Fruit fly (Drosophila melanogaster) whole organism, embryonic: Measurements from ENCODE around the gene CG46397.

ENCODE experiments used
- Asciz ChIP-seq: fragments of 200-800 bp; sonication (Bioruptor generic); optimal IDR thresholded peaks from 2 replicates; lab custom pipeline; 2017; ENCODE audit warnings: missing biosample characterization, mild to moderate bottlenecking, missing genetic modification characterization, missing genetic modification reagents
- Atf-2 ChIP-seq: fragments of 200-800 bp; sonication (Bioruptor generic); optimal IDR thresholded peaks from 2 replicates; lab custom pipeline; 2016; ENCODE audit warnings: missing biosample characterization, missing genetic modification characterization
- CG11504 ChIP-seq: fragments of 200-800 bp; sonication (Bioruptor generic); optimal IDR thresholded peaks from 3 replicates; lab custom pipeline; 2019; ENCODE audit warnings: missing biosample characterization, mild to moderate bottlenecking, missing genetic modification characterization, moderate library complexity
- CG12391 ChIP-seq: fragments of 200-800 bp; sonication (Bioruptor generic); optimal IDR thresholded peaks from 3 replicates; lab custom pipeline; 2018; ENCODE audit warnings: missing biosample characterization, mild to moderate bottlenecking, missing genetic modification characterization, moderate library complexity
- CG14441 ChIP-seq: fragments of 200-800 bp; sonication (Bioruptor generic); IDR thresholded peaks from 2 replicates; pipeline ENCODE4 v1.3.6; 2022; ENCODE audit warnings: missing biosample characterization, missing genetic modification characterization
- CG1647 ChIP-seq: fragments of 200-800 bp; sonication (Bioruptor generic); optimal IDR thresholded peaks from 3 replicates; lab custom pipeline; 2016; ENCODE audit warnings: missing biosample characterization, missing genetic modification characterization
- CG17186 ChIP-seq: fragments of 200-800 bp; sonication (Bioruptor generic); optimal IDR thresholded peaks from 3 replicates; lab custom pipeline; 2017; ENCODE audit warnings: missing biosample characterization, missing genetic modification reagents, missing genetic modification characterization
- CG30403 ChIP-seq: fragments of 200-800 bp; sonication (Bioruptor generic); optimal IDR thresholded peaks from 3 replicates; lab custom pipeline; 2016; ENCODE audit warnings: missing biosample characterization, missing genetic modification characterization
- CG31441 ChIP-seq: fragments of 200-800 bp; sonication (Bioruptor generic); IDR thresholded peaks from 2 replicates; pipeline ENCODE4 v1.3.6; 2022; ENCODE audit warnings: missing biosample characterization, missing genetic modification characterization
- CG34422 ChIP-seq: fragments of 200-800 bp; sonication (Bioruptor generic); IDR thresholded peaks from 3 replicates; pipeline ENCODE4 v1.3.6; 2022; ENCODE audit warnings: missing biosample characterization, missing genetic modification characterization
- CG4854 ChIP-seq: fragments of 200-800 bp; sonication (Bioruptor generic); optimal IDR thresholded peaks from 2 replicates; lab custom pipeline; 2016; ENCODE audit warnings: missing biosample characterization, missing genetic modification characterization, inconsistent platforms
- CG7372 ChIP-seq: fragments of 200-800 bp; sonication (Bioruptor generic); IDR thresholded peaks from 2 replicates; pipeline ENCODE4 v1.3.6; 2022; ENCODE audit warnings: missing biosample characterization, missing genetic modification characterization
- CG7839 ChIP-seq: fragments of 200-800 bp; sonication (Bioruptor generic); optimal IDR thresholded peaks from 3 replicates; lab custom pipeline; 2018; ENCODE audit warnings: missing biosample characterization, mild to moderate bottlenecking, missing genetic modification characterization, moderate library complexity
- CG7963 ChIP-seq: fragments of 200-800 bp; sonication (Bioruptor generic); IDR thresholded peaks from 3 replicates; pipeline ENCODE4 v1.3.6; 2022; ENCODE audit warnings: missing biosample characterization, missing genetic modification characterization; ENCODE audit not compliant: partially characterized antibody
- CG7987 ChIP-seq: fragments of 200-800 bp; sonication (Bioruptor generic); optimal IDR thresholded peaks from 2 replicates; lab custom pipeline; 2018; ENCODE audit warnings: missing biosample characterization, mild to moderate bottlenecking, missing genetic modification characterization, moderate library complexity
- CG8359 ChIP-seq: fragments of 200-800 bp; sonication (Bioruptor generic); optimal IDR thresholded peaks from 2 replicates; lab custom pipeline; 2017; ENCODE audit warnings: missing biosample characterization, mild to moderate bottlenecking, missing genetic modification characterization, borderline replicate concordance
- Camta ChIP-seq: fragments of 200-800 bp; sonication (Bioruptor generic); optimal IDR thresholded peaks from 2 replicates; lab custom pipeline; 2016; ENCODE audit warnings: missing biosample characterization, missing genetic modification characterization
- Dbx ChIP-seq: fragments of 200-800 bp; sonication (Bioruptor generic); IDR thresholded peaks from 3 replicates; pipeline ENCODE4 v1.3.6; 2022; ENCODE audit warnings: missing biosample characterization, missing genetic modification characterization
- Ets65A ChIP-seq: fragments of 200-800 bp; sonication (Bioruptor generic); peaks from one replicate; lab custom pipeline; 2016; ENCODE audit warnings: missing biosample characterization, missing genetic modification characterization
- MBD-R2 ChIP-seq: fragments of 200-800 bp; sonication (Bioruptor generic); IDR thresholded peaks from 2 replicates; pipeline ENCODE4 v1.3.6; 2022; ENCODE audit warnings: missing biosample characterization, missing genetic modification characterization
- Mad ChIP-seq: fragments of 200-800 bp; sonication (Bioruptor generic); optimal IDR thresholded peaks from 2 replicates; lab custom pipeline; 2016; ENCODE audit warnings: missing biosample characterization, missing genetic modification characterization
- Nf-YA ChIP-seq: fragments of 200-800 bp; sonication (Bioruptor generic); IDR thresholded peaks from 2 replicates; pipeline ENCODE4 v1.3.6; 2022; ENCODE audit warnings: missing biosample characterization, missing genetic modification characterization
- Nf-YB ChIP-seq: fragments of 200-800 bp; sonication (Bioruptor generic); optimal IDR thresholded peaks from 3 replicates; lab custom pipeline; 2019; ENCODE audit warnings: missing biosample characterization, mild to moderate bottlenecking, missing genetic modification characterization, moderate library complexity
- Poxn ChIP-seq: fragments of 200-800 bp; sonication (Bioruptor generic); IDR thresholded peaks from 2 replicates; pipeline ENCODE4 v1.3.6; 2022; ENCODE audit warnings: missing biosample characterization, missing genetic modification characterization
- Scr ChIP-seq: fragments of 200-800 bp; sonication (Bioruptor generic); IDR thresholded peaks from 2 replicates; pipeline ENCODE4 v1.3.6; 2022; ENCODE audit warnings: missing biosample characterization, missing genetic modification characterization; ENCODE audit not compliant: partially characterized antibody
- Ssrp ChIP-seq: fragments of 200-800 bp; sonication (Bioruptor generic); optimal IDR thresholded peaks from 2 replicates; lab custom pipeline; 2018; ENCODE audit warnings: missing biosample characterization, mild to moderate bottlenecking, missing genetic modification characterization, moderate library complexity
- Tbp ChIP-seq: fragments of >200 bp; optimal IDR thresholded peaks from 2 replicates; lab custom pipeline; 2018; ENCODE audit warnings: missing biosample characterization, missing genetic modification characterization
- ab ChIP-seq: fragments of 200-800 bp; sonication (Bioruptor generic); optimal IDR thresholded peaks from 2 replicates; lab custom pipeline; 2016; ENCODE audit warnings: missing biosample characterization, missing genetic modification characterization
- abd-A ChIP-seq: fragments of 200-800 bp; sonication (Bioruptor generic); optimal IDR thresholded peaks from 3 replicates; lab custom pipeline; 2019; ENCODE audit warnings: missing biosample characterization, mild to moderate bottlenecking, missing genetic modification characterization, moderate library complexity
- ap ChIP-seq: fragments of 200-800 bp; sonication (Bioruptor generic); IDR thresholded peaks from 2 replicates; pipeline ENCODE4 v1.3.6; 2022; ENCODE audit warnings: missing biosample characterization, missing genetic modification characterization
- bowl ChIP-seq: fragments of 200-800 bp; sonication (Bioruptor generic); IDR thresholded peaks from 2 replicates; pipeline ENCODE4 v1.3.6; 2022; ENCODE audit warnings: missing biosample characterization, missing genetic modification characterization
- btn ChIP-seq: fragments of 200-800 bp; sonication (Bioruptor generic); optimal IDR thresholded peaks from 2 replicates; lab custom pipeline; 2016; ENCODE audit warnings: missing biosample characterization, missing genetic modification characterization
- crp ChIP-seq, 2 experiments: fragments of 200-800 bp; sonication (Bioruptor generic); optimal IDR thresholded peaks; 2 replicates in 1 of 2; 3 replicates in 1 of 2; lab custom pipeline; 2017; ENCODE audit warnings: missing biosample characterization in 2 of 2, missing genetic modification characterization in 2 of 2, mild to moderate bottlenecking in 1 of 2, moderate library complexity in 1 of 2
- dm ChIP-seq: fragments of 200-800 bp; sonication (Bioruptor generic); optimal IDR thresholded peaks from 3 replicates; lab custom pipeline; 2016; ENCODE audit warnings: missing biosample characterization, missing genetic modification characterization
- fd3F ChIP-seq: fragments of 200-800 bp; sonication (Bioruptor generic); optimal IDR thresholded peaks from 2 replicates; lab custom pipeline; 2018; ENCODE audit warnings: missing biosample characterization, mild to moderate bottlenecking, missing genetic modification characterization, moderate library complexity
- fru ChIP-seq: fragments of >200 bp; optimal IDR thresholded peaks from 2 replicates; lab custom pipeline; 2017
- gsb-n ChIP-seq: fragments of 200-800 bp; sonication (Bioruptor generic); optimal IDR thresholded peaks from 3 replicates; lab custom pipeline; 2018; ENCODE audit warnings: missing biosample characterization, mild to moderate bottlenecking, missing genetic modification characterization
- gt ChIP-seq: fragments of 200-800 bp; sonication (Bioruptor generic); IDR thresholded peaks from 2 replicates; pipeline ENCODE4 v1.3.6; 2022; ENCODE audit warnings: missing biosample characterization, missing genetic modification characterization
- hb ChIP-seq: fragments of 200-800 bp; sonication (Bioruptor generic); IDR thresholded peaks from 3 replicates; pipeline ENCODE4 v1.3.6; 2022; ENCODE audit warnings: missing biosample characterization, missing genetic modification characterization; ENCODE audit not compliant: partially characterized antibody
- her ChIP-seq: fragments of 200-800 bp; sonication (Bioruptor generic); optimal IDR thresholded peaks from 2 replicates; lab custom pipeline; 2016; ENCODE audit warnings: missing biosample characterization, missing genetic modification characterization
- hkb ChIP-seq, 2 experiments: fragments of 200-800 bp in 1 of 2; fragments of >200 bp in 1 of 2; sonication (Bioruptor generic) in 1 of 2; IDR thresholded peaks in 1 of 2; optimal IDR thresholded peaks in 1 of 2; 2 replicates each; pipeline versions ENCODE4 v1.3.6 to Lab custom; 2017 to 2022; ENCODE audit warnings: missing biosample characterization in 1 of 2, missing genetic modification characterization in 1 of 2
- inv ChIP-seq: fragments of 200-800 bp; sonication (Bioruptor generic); IDR thresholded peaks from 2 replicates; pipeline ENCODE4 v1.3.6; 2022; ENCODE audit warnings: missing biosample characterization, missing genetic modification characterization; ENCODE audit not compliant: partially characterized antibody
- jumu ChIP-seq: fragments of 200-800 bp; sonication (Bioruptor generic); optimal IDR thresholded peaks from 3 replicates; lab custom pipeline; 2016; ENCODE audit warnings: missing biosample characterization, missing genetic modification characterization
- nau ChIP-seq: fragments of 200-800 bp; sonication (Bioruptor generic); optimal IDR thresholded peaks from 3 replicates; lab custom pipeline; 2017; ENCODE audit warnings: missing biosample characterization, mild to moderate bottlenecking, missing genetic modification characterization, missing genetic modification reagents
- oc ChIP-seq: fragments of 200-800 bp; sonication (Bioruptor generic); optimal IDR thresholded peaks from 2 replicates; lab custom pipeline; 2018; ENCODE audit warnings: missing biosample characterization, mild to moderate bottlenecking, missing genetic modification characterization, moderate library complexity
- pho ChIP-seq: fragments of 200-800 bp; sonication (Bioruptor generic); optimal IDR thresholded peaks from 2 replicates; lab custom pipeline; 2016; ENCODE audit warnings: missing biosample characterization, missing genetic modification characterization
- pum ChIP-seq: fragments of 200-800 bp; sonication (Bioruptor generic); optimal IDR thresholded peaks from 2 replicates; lab custom pipeline; 2016; ENCODE audit warnings: missing biosample characterization, missing genetic modification characterization
- slou ChIP-seq: fragments of 200-800 bp; sonication (Bioruptor generic); optimal IDR thresholded peaks from 3 replicates; lab custom pipeline; 2016; ENCODE audit warnings: missing biosample characterization, missing genetic modification characterization
- sob ChIP-seq: fragments of 200-800 bp; sonication (Bioruptor generic); IDR thresholded peaks from 2 replicates; pipeline ENCODE4 v1.3.6; 2022; ENCODE audit warnings: missing biosample characterization, missing genetic modification characterization

Gene CG46397

dm6 chr2L:8984614-8985318 is 37.7 kb downstream of the CG46397 start, which contains the start of gene CG13101 (continued):
- no peak for TF ChIP-seq Scr (GFP tag; lab: Robert Waterston, UW)
- TF ChIP-seq CG31441 (GFP tag; lab: Robert Waterston, UW), result peak; percentile 97
- peak; percentile 92 for TF ChIP-seq fd3F (GFP tag; lab: Kevin White, UChicago)
- TF ChIP-seq slou (GFP tag; lab: Kevin White, UChicago), result peak; percentile 76
- TF ChIP-seq Asciz (GFP tag; lab: Kevin White, UChicago), result peak; percentile 90
- TF ChIP-seq CG7839 (tag; lab: Kevin White, UChicago), result peak; percentile 95
- no peak for TF ChIP-seq CG7963 (GFP tag; lab: Robert Waterston, UW)
- peak; percentile 24 for TF ChIP-seq abd-A
- TF ChIP-seq nau (GFP tag; lab: Kevin White, UChicago), result peak; percentile 90
- TF ChIP-seq CG34422, result peak; percentile 95; the same call in 2 of the 3 replicates
- peak; percentile 74; the same call in 1 of the 2 replicates for TF ChIP-seq MBD-R2 (GFP tag; lab: Robert Waterston, UW)
- peak; percentile 86 for TF ChIP-seq bowl
- no peak for TF ChIP-seq fru (lab: Kevin White, UChicago)
- peak; percentile 83 for TF ChIP-seq Nf-YB (GFP tag; lab: Kevin White, UChicago)
- no peak for TF ChIP-seq btn
- peak; percentile 83 for TF ChIP-seq Nf-YA (GFP tag; lab: Robert Waterston, UW)
- TF ChIP-seq CG8359 (GFP tag; lab: Kevin White, UChicago), result peak; percentile 79
- peak; percentile 78 for TF ChIP-seq Mad (GFP tag; lab: Kevin White, UChicago)
- TF ChIP-seq pum (GFP tag; lab: Kevin White, UChicago), result peak; percentile 85
- TF ChIP-seq Tbp (GFP tag; lab: Kevin White, UChicago), result no peak
- peak; percentile 58 for TF ChIP-seq Poxn
- peak; percentile 83 for TF ChIP-seq Atf-2
- TF ChIP-seq Dbx (GFP tag; lab: Robert Waterston, UW), result peak; percentile 95
- peak; percentile 91 for TF ChIP-seq CG11504 (tag; lab: Kevin White, UChicago)
- TF ChIP-seq pho (GFP tag; lab: Kevin White, UChicago), result peak; percentile 91
- peak; percentile 93 for TF ChIP-seq oc (tag; lab: Kevin White, UChicago)
- TF ChIP-seq CG12391, result peak; percentile 96
- no peak for TF ChIP-seq hkb (optimal IDR thresholded peaks at IDR 0.05; lab: Kevin White, UChicago)
- peak; percentile 95 for TF ChIP-seq hkb (GFP tag; IDR thresholded peaks at IDR 0.05; lab: Robert Waterston, UW)
- TF ChIP-seq Camta (GFP tag; lab: Kevin White, UChicago), result peak; percentile 86
- TF ChIP-seq CG1647, result peak; percentile 78
- peak; percentile 84 for TF ChIP-seq Ets65A
- peak; percentile 90 for TF ChIP-seq ap (GFP tag; lab: Robert Waterston, UW)
- TF ChIP-seq Ssrp (tag; lab: Kevin White, UChicago), result peak; percentile 87
- TF ChIP-seq her (GFP tag; lab: Kevin White, UChicago), result peak; percentile 66
- peak; percentile 96 for TF ChIP-seq sob (GFP tag; lab: Robert Waterston, UW)
- TF ChIP-seq CG17186 (GFP tag; lab: Kevin White, UChicago), result no peak
- peak; percentile 94 for TF ChIP-seq CG30403 (GFP tag; lab: Kevin White, UChicago)
- no peak for TF ChIP-seq ab
- TF ChIP-seq inv (GFP tag; lab: Robert Waterston, UW), result no peak
- peak; percentile 80 for TF ChIP-seq jumu (GFP tag; lab: Kevin White, UChicago)
- TF ChIP-seq hb (GFP tag; lab: Robert Waterston, UW), result no peak
- TF ChIP-seq CG7372 (GFP tag; lab: Robert Waterston, UW), result peak; percentile 90
- peak; percentile 93 for TF ChIP-seq CG14441 (GFP tag; lab: Robert Waterston, UW)
- TF ChIP-seq gsb-n (tag; lab: Kevin White, UChicago), result peak; percentile 95
- TF ChIP-seq dm (GFP tag; lab: Kevin White, UChicago), result peak; percentile 50
- TF ChIP-seq CG7987 (GFP tag; lab: Kevin White, UChicago), result peak; percentile 76
- TF ChIP-seq crp (GFP tag; optimal IDR thresholded peaks at IDR 0.05; lab: Kevin White, UChicago), result peak in 1 of 2 experiments; percentile 38
- peak; percentile 69 for TF ChIP-seq gt (GFP tag; lab: Robert Waterston, UW)
- TF ChIP-seq CG4854 (GFP tag; lab: Kevin White, UChicago), result peak; percentile 79
